Fruit fly (Drosophila melanogaster): ENCODE results near the gene Akr1B.

The Akr1B gene

DNA sequence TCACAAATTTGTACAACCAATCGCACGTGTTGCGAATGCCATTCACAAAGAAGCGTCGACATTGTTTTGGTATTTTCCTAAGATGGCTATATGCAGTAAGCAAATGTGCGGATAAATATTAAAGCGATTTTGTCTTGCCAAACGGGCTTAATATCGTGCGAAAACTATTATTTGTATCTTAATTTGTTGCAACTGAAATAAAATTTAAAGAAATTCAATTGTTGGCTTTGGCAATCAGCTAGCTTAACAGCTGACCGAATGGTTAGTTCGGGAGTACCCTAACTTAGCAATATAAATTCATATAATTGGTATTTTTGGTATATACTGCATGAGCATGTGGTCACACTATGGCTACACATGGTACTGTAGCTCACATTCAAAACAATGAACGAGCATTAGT is 24.2 kb upstream of the Akr1B start, which contains the start of the genes RIOK1 and Polr3H (continued):
- TF ChIP-seq CG4282 (GFP tag; optimal IDR thresholded peaks at IDR 0.05), result peak; percentile 14
- TF ChIP-seq D19A (tag; optimal IDR thresholded peaks at IDR 0.05), result no peak
- TF ChIP-seq Ets65A (GFP tag), result peak; percentile 88
- peak; percentile 75 for TF ChIP-seq tx (GFP tag; optimal IDR thresholded peaks at IDR 0.05)
- peak; percentile 79 for TF ChIP-seq az2 (GFP tag; optimal IDR thresholded peaks at IDR 0.05)
- TF ChIP-seq Dfd (GFP tag; optimal IDR thresholded peaks at IDR 0.05), result no peak
- TF ChIP-seq Hr39 (optimal IDR thresholded peaks at IDR 0.05), result no peak
- TF ChIP-seq al (GFP tag; IDR thresholded peaks at IDR 0.05), result peak; percentile 68
- TF ChIP-seq ssp (GFP tag; IDR thresholded peaks at IDR 0.05), result 0 out of 2 replicates have a peak, but pooled peaks have one; percentile 40
- TF ChIP-seq CG6254 (GFP tag; optimal IDR thresholded peaks at IDR 0.05), result peak; percentile 16
- TF ChIP-seq hbn (GFP tag; IDR thresholded peaks at IDR 0.05; ENCODE audit: partially characterized antibody), result no peak
- TF ChIP-seq CG17385 (GFP tag; optimal IDR thresholded peaks at IDR 0.05), result peak; percentile 42
- peak; percentile 56 for TF ChIP-seq ERR (GFP tag; optimal IDR thresholded peaks at IDR 0.05)
- TF ChIP-seq pros (GFP tag; optimal IDR thresholded peaks at IDR 0.05), result no peak
- peak; percentile 56 for TF ChIP-seq sisA (GFP tag; IDR thresholded peaks at IDR 0.05)
- TF ChIP-seq CG18262 (tag; optimal IDR thresholded peaks at IDR 0.05), result no peak
- TF ChIP-seq chinmo (GFP tag; IDR thresholded peaks at IDR 0.05; ENCODE audit: partially characterized antibody), result no peak
- no peak for TF ChIP-seq gce (GFP tag; IDR thresholded peaks at IDR 0.05)
- TF ChIP-seq dmrt99B (tag; optimal IDR thresholded peaks at IDR 0.05), result no peak
- TF ChIP-seq sd (tag; optimal IDR thresholded peaks at IDR 0.05), result no peak
- no peak for TF ChIP-seq CG7745 (tag; optimal IDR thresholded peaks at IDR 0.05)
- TF ChIP-seq Antp (GFP tag; optimal IDR thresholded peaks at IDR 0.05), result peak; percentile 60
- TF ChIP-seq CG12659 (GFP tag; optimal IDR thresholded peaks at IDR 0.05), result peak; percentile 72
- no peak for TF ChIP-seq CG7271 (tag; optimal IDR thresholded peaks at IDR 0.05)
- peak; percentile 50 for TF ChIP-seq BEAF-32 (GFP tag; optimal IDR thresholded peaks at IDR 0.05)
- no peak; the same call in 1 of the 2 replicates for TF ChIP-seq Rx (GFP tag; IDR thresholded peaks at IDR 0.05)
- TF ChIP-seq CG8944 (GFP tag; optimal IDR thresholded peaks at IDR 0.05), result peak; percentile 74
- TF ChIP-seq CG3065 (GFP tag; optimal IDR thresholded peaks at IDR 0.05), result peak; percentile 25
- no peak for TF ChIP-seq CG11560 (tag; IDR thresholded peaks at IDR 0.05)
- no peak for TF ChIP-seq Oli (tag; optimal IDR thresholded peaks at IDR 0.05)
- TF ChIP-seq CG42726 (GFP tag; IDR thresholded peaks at IDR 0.05; ENCODE audit: partially characterized antibody), result no peak
- no peak for TF ChIP-seq Kr (GFP tag; optimal IDR thresholded peaks at IDR 0.05)
- TF ChIP-seq CG15073 (GFP tag; optimal IDR thresholded peaks at IDR 0.05), result no peak
- TF ChIP-seq nmo (GFP tag; optimal IDR thresholded peaks at IDR 0.05), result peak; percentile 78
- peak; percentile 51; the same call in 1 of the 3 replicates for TF ChIP-seq Dbx (GFP tag; IDR thresholded peaks at IDR 0.05)
- TF ChIP-seq CG4707 (GFP tag; optimal IDR thresholded peaks at IDR 0.05), result no peak
- peak; percentile 83 for TF ChIP-seq mam (GFP tag; optimal IDR thresholded peaks at IDR 0.05)
- no peak for TF ChIP-seq CG6791 (GFP tag; IDR thresholded peaks at IDR 0.05; ENCODE audit: partially characterized antibody)
- peak; percentile 21; the same call in 1 of the 2 replicates for TF ChIP-seq ara (GFP tag; IDR thresholded peaks at IDR 0.05)
- no peak for TF ChIP-seq aop (GFP tag; IDR thresholded peaks at IDR 0.05)
- TF ChIP-seq CG14014 (GFP tag; IDR thresholded peaks at IDR 0.05), result peak; percentile 68
- no peak for TF ChIP-seq Sox100B (GFP tag; optimal IDR thresholded peaks at IDR 0.05)
- TF ChIP-seq Side (GFP tag; optimal IDR thresholded peaks at IDR 0.05), result peak; percentile 64
- no peak for TF ChIP-seq zen2 (GFP tag; IDR thresholded peaks at IDR 0.05; ENCODE audit: partially characterized antibody)
- no peak for TF ChIP-seq eve (GFP tag; optimal IDR thresholded peaks at IDR 0.05)
- no peak for TF ChIP-seq Dip2 (GFP tag; IDR thresholded peaks at IDR 0.05)
- peak; percentile 82 for TF ChIP-seq CG9797 (GFP tag; optimal IDR thresholded peaks at IDR 0.05)
- TF ChIP-seq CG17359 (tag; optimal IDR thresholded peaks at IDR 0.05), result no peak
- TF ChIP-seq MBD-R2 (GFP tag; IDR thresholded peaks at IDR 0.05), result peak; percentile 88
- no peak for TF ChIP-seq h (optimal IDR thresholded peaks at IDR 0.05)
- TF ChIP-seq CG30020 (tag; optimal IDR thresholded peaks at IDR 0.05), result no peak
- TF ChIP-seq lab (GFP tag; optimal IDR thresholded peaks at IDR 0.05), result no peak

Data from whole organism, embryonic.